Worm (Caenorhabditis elegans): ENCODE data around the gene Y7A5A.7.

ce11 chrX:15779503-15779902 lies 24.5 kb downstream of the Y7A5A.7 start:
- no peak for TF ChIP-seq tra-4 (tag; optimal IDR thresholded peaks at IDR 0.05)
- no peak for TF ChIP-seq tbx-37 (GFP tag; conservative IDR thresholded peaks at IDR 0.05)
- TF ChIP-seq hnd-1 (tag; optimal IDR thresholded peaks at IDR 0.05), result no peak

Measured in whole organism, early embryonic.